Fruit fly (Drosophila melanogaster) whole organism, embryonic: ENCODE measurements around the gene lin-52.

Experiments used
- Awh ChIP-seq: fragments of 200-800 bp; sonication (Bioruptor generic); IDR thresholded peaks from 2 replicates; pipeline ENCODE4, ENCODE4 v1.3.6; 2022; ENCODE audit warnings: missing biosample characterization, missing genetic modification characterization
- Bgb ChIP-seq: fragments of 200-800 bp; sonication (Bioruptor generic); IDR thresholded peaks from 2 replicates; pipeline ENCODE4 v1.3.6; 2022; ENCODE audit warnings: missing biosample characterization, missing genetic modification characterization; ENCODE audit not compliant: partially characterized antibody
- BtbVII ChIP-seq: fragments of 200-800 bp; sonication (Bioruptor generic); optimal IDR thresholded peaks from 3 replicates; lab custom pipeline; 2017; ENCODE audit warnings: missing biosample characterization, mild to moderate bottlenecking, missing genetic modification characterization
- C15 ChIP-seq: fragments of 200-800 bp; sonication (Bioruptor generic); IDR thresholded peaks from 3 replicates; pipeline ENCODE4 v1.3.6; 2022; ENCODE audit warnings: missing biosample characterization, missing genetic modification characterization
- CG10321 ChIP-seq: fragments of 200-800 bp; sonication (Bioruptor generic); IDR thresholded peaks from 2 replicates; pipeline ENCODE4 v1.3.6; 2022; ENCODE audit warnings: missing biosample characterization, missing genetic modification characterization
- CG10654 ChIP-seq: fragments of 200-800 bp; sonication (Bioruptor generic); optimal IDR thresholded peaks from 2 replicates; lab custom pipeline; 2016; ENCODE audit warnings: missing biosample characterization, missing genetic modification characterization
- CG11398 ChIP-seq: fragments of 200-800 bp; sonication (Bioruptor generic); optimal IDR thresholded peaks from 2 replicates; lab custom pipeline; 2016; ENCODE audit warnings: missing biosample characterization, missing genetic modification characterization
- CG15073 ChIP-seq: fragments of 200-800 bp; sonication (Bioruptor generic); optimal IDR thresholded peaks from 2 replicates; lab custom pipeline; 2016; ENCODE audit warnings: missing biosample characterization, missing genetic modification characterization
- CG16813 ChIP-seq: fragments of 200-800 bp; sonication (Bioruptor generic); IDR thresholded peaks from 3 replicates; pipeline ENCODE4 v1.3.6; 2022; ENCODE audit warnings: missing biosample characterization, missing genetic modification characterization; ENCODE audit not compliant: partially characterized antibody
- CG17385 ChIP-seq: fragments of 200-800 bp; sonication (Bioruptor generic); optimal IDR thresholded peaks from 3 replicates; lab custom pipeline; 2018; ENCODE audit warnings: missing biosample characterization, mild to moderate bottlenecking, missing genetic modification characterization
- CG1832 ChIP-seq: fragments of 200-800 bp; sonication (Bioruptor generic); optimal IDR thresholded peaks from 2 replicates; lab custom pipeline; 2017; ENCODE audit warnings: missing biosample characterization, mild to moderate bottlenecking, missing genetic modification characterization, inconsistent platforms
- CG2116 ChIP-seq: fragments of 200-800 bp; sonication (Bioruptor generic); optimal IDR thresholded peaks from 3 replicates; lab custom pipeline; 2018; ENCODE audit warnings: missing biosample characterization, mild to moderate bottlenecking, missing genetic modification characterization
- CG2120 ChIP-seq: fragments of 200-800 bp; sonication (Bioruptor generic); optimal IDR thresholded peaks from 3 replicates; lab custom pipeline; 2016; ENCODE audit warnings: missing biosample characterization, missing genetic modification characterization
- CG43689 ChIP-seq: fragments of 200-800 bp; sonication (Bioruptor generic); IDR thresholded peaks from 2 replicates; pipeline ENCODE4 v1.3.6; 2022; ENCODE audit warnings: missing biosample characterization, missing genetic modification characterization
- CG5953 ChIP-seq: fragments of 200-800 bp; sonication (Bioruptor generic); IDR thresholded peaks from 2 replicates; pipeline ENCODE4 v1.3.6; 2022; ENCODE audit warnings: missing biosample characterization, missing genetic modification characterization
- CG6689 ChIP-seq: fragments of 200-800 bp; sonication (Bioruptor generic); IDR thresholded peaks from 2 replicates; pipeline ENCODE4 v1.3.6; 2022; ENCODE audit warnings: missing biosample characterization, missing genetic modification characterization
- CG7745 ChIP-seq: fragments of 200-800 bp; sonication (Bioruptor generic); optimal IDR thresholded peaks from 2 replicates; lab custom pipeline; 2018; ENCODE audit warnings: missing biosample characterization, mild to moderate bottlenecking, missing genetic modification characterization, moderate library complexity
- CG8290 ChIP-seq, 3 experiments: fragments of 200-800 bp; sonication (Bioruptor generic); optimal IDR thresholded peaks; 2 replicates each; lab custom pipeline; 2016 to 2019; ENCODE audit warnings: missing biosample characterization in 3 of 3, missing genetic modification characterization in 3 of 3, mild to moderate bottlenecking in 2 of 3, moderate library complexity in 1 of 3
- CG9609 ChIP-seq: fragments of 200-800 bp; sonication (Bioruptor generic); optimal IDR thresholded peaks from 3 replicates; lab custom pipeline; 2016; ENCODE audit warnings: missing biosample characterization, missing genetic modification characterization
- D19B ChIP-seq: fragments of 200-800 bp; sonication (Bioruptor generic); optimal IDR thresholded peaks from 2 replicates; lab custom pipeline; 2017; ENCODE audit warnings: missing biosample characterization, mild to moderate bottlenecking, missing genetic modification characterization
- Dbx ChIP-seq: fragments of 200-800 bp; sonication (Bioruptor generic); IDR thresholded peaks from 3 replicates; pipeline ENCODE4 v1.3.6; 2022; ENCODE audit warnings: missing biosample characterization, missing genetic modification characterization
- Ets97D ChIP-seq: fragments of 200-800 bp; sonication (Bioruptor generic); optimal IDR thresholded peaks from 3 replicates; lab custom pipeline; 2016; ENCODE audit warnings: missing biosample characterization, missing genetic modification characterization
- Fer2 ChIP-seq: fragments of 200-800 bp; sonication (Bioruptor generic); optimal IDR thresholded peaks from 2 replicates; lab custom pipeline; 2018; ENCODE audit warnings: missing biosample characterization, mild to moderate bottlenecking, missing genetic modification characterization, moderate library complexity
- H2.0 ChIP-seq: fragments of 200-800 bp; sonication (Bioruptor generic); IDR thresholded peaks from 2 replicates; pipeline ENCODE4 v1.3.6; 2022; ENCODE audit warnings: missing biosample characterization, missing genetic modification characterization
- Rx ChIP-seq: fragments of 200-800 bp; sonication (Bioruptor generic); IDR thresholded peaks from 2 replicates; pipeline ENCODE4 v1.3.6; 2022; ENCODE audit warnings: missing biosample characterization, missing genetic modification characterization
- Sry-δ ChIP-seq: fragments of 200-800 bp; sonication (Bioruptor generic); optimal IDR thresholded peaks from 2 replicates; lab custom pipeline; 2016; ENCODE audit warnings: missing biosample characterization, missing genetic modification characterization
- YL-1 ChIP-seq: fragments of 200-800 bp; sonication (Bioruptor generic); optimal IDR thresholded peaks from 3 replicates; lab custom pipeline; 2017; ENCODE audit warnings: missing biosample characterization, mild to moderate bottlenecking, missing genetic modification characterization
- ab ChIP-seq: fragments of 200-800 bp; sonication (Bioruptor generic); optimal IDR thresholded peaks from 2 replicates; lab custom pipeline; 2016; ENCODE audit warnings: missing biosample characterization, missing genetic modification characterization
- amos ChIP-seq: fragments of 200-800 bp; sonication (Bioruptor generic); IDR thresholded peaks from 2 replicates; pipeline ENCODE4 v1.3.6; 2022; ENCODE audit warnings: missing biosample characterization, missing genetic modification characterization; ENCODE audit not compliant: partially characterized antibody
- ato ChIP-seq: fragments of 200-800 bp; sonication (Bioruptor generic); IDR thresholded peaks from 2 replicates; pipeline ENCODE4 v1.3.6; 2022; ENCODE audit warnings: missing biosample characterization, missing genetic modification characterization; ENCODE audit not compliant: partially characterized antibody
- az2 ChIP-seq: fragments of 200-800 bp; sonication (Bioruptor generic); optimal IDR thresholded peaks from 3 replicates; lab custom pipeline; 2016; ENCODE audit warnings: missing biosample characterization, missing genetic modification characterization
- bab2 ChIP-seq: fragments of 200-800 bp; sonication (Bioruptor generic); optimal IDR thresholded peaks from 2 replicates; lab custom pipeline; 2016; ENCODE audit warnings: missing biosample characterization, missing genetic modification characterization
- dan ChIP-seq: fragments of 200-800 bp; sonication (Bioruptor generic); IDR thresholded peaks from 2 replicates; pipeline ENCODE4 v1.3.6; 2022; ENCODE audit warnings: missing biosample characterization, missing genetic modification characterization
- hbn ChIP-seq: fragments of 200-800 bp; sonication (Bioruptor generic); IDR thresholded peaks from 2 replicates; pipeline ENCODE4 v1.3.6; 2022; ENCODE audit warnings: missing biosample characterization, missing genetic modification characterization; ENCODE audit not compliant: partially characterized antibody
- kah ChIP-seq: fragments of 200-800 bp; sonication (Bioruptor generic); optimal IDR thresholded peaks from 2 replicates; lab custom pipeline; 2018; ENCODE audit warnings: missing biosample characterization, mild to moderate bottlenecking, missing genetic modification characterization
- kay ChIP-seq: fragments of 200-800 bp; sonication (Bioruptor generic); optimal IDR thresholded peaks from 2 replicates; lab custom pipeline; 2016; ENCODE audit warnings: missing biosample characterization, missing genetic modification characterization
- ken ChIP-seq: fragments of 200-800 bp; sonication (Bioruptor generic); IDR thresholded peaks from 3 replicates; pipeline ENCODE4 v1.3.6; 2022; ENCODE audit warnings: missing biosample characterization, missing genetic modification characterization
- luna ChIP-seq: fragments of 200-800 bp; sonication (Bioruptor generic); optimal IDR thresholded peaks from 2 replicates; lab custom pipeline; 2016; ENCODE audit warnings: missing biosample characterization, missing genetic modification characterization
- pan ChIP-seq, 4 experiments: fragments of >200 bp in 3 of 4; fragments of 200-800 bp in 1 of 4; sonication (Bioruptor generic) in 1 of 4; optimal IDR thresholded peaks in 3 of 4; IDR thresholded peaks in 1 of 4; 2 replicates each; pipeline versions ENCODE4 v1.3.6 to Lab custom; 2017 to 2022; ENCODE audit warnings: missing biosample characterization in 2 of 4, missing genetic modification characterization in 2 of 4, mixed read lengths in 1 of 4
- peb ChIP-seq: fragments of 200-800 bp; sonication (Bioruptor generic); IDR thresholded peaks from 2 replicates; pipeline ENCODE4 v1.3.6; 2022; ENCODE audit warnings: missing biosample characterization, missing genetic modification characterization
- psq ChIP-seq: fragments of 200-800 bp; sonication (Bioruptor generic); optimal IDR thresholded peaks from 2 replicates; lab custom pipeline; 2017; ENCODE audit warnings: missing biosample characterization, missing genetic modification characterization
- rib ChIP-seq: fragments of 200-800 bp; sonication (Bioruptor generic); IDR thresholded peaks from 2 replicates; pipeline ENCODE4 v1.3.6; 2022; ENCODE audit warnings: missing biosample characterization, missing genetic modification characterization
- run ChIP-seq: fragments of 200-800 bp; sonication (Bioruptor generic); optimal IDR thresholded peaks from 3 replicates; lab custom pipeline; 2018; ENCODE audit warnings: missing biosample characterization, mild to moderate bottlenecking, missing genetic modification characterization
- salm ChIP-seq: fragments of 200-800 bp; sonication (Bioruptor generic); optimal IDR thresholded peaks from 2 replicates; lab custom pipeline; 2018; ENCODE audit warnings: missing biosample characterization, mild to moderate bottlenecking, missing genetic modification characterization
- sima ChIP-seq: fragments of 200-800 bp; sonication (Bioruptor generic); optimal IDR thresholded peaks from 2 replicates; lab custom pipeline; 2016; ENCODE audit warnings: missing biosample characterization, missing genetic modification characterization
- slou ChIP-seq: fragments of 200-800 bp; sonication (Bioruptor generic); optimal IDR thresholded peaks from 3 replicates; lab custom pipeline; 2016; ENCODE audit warnings: missing biosample characterization, missing genetic modification characterization
- sna ChIP-seq: fragments of 200-800 bp; sonication (Bioruptor generic); IDR thresholded peaks from 2 replicates; pipeline ENCODE4 v1.3.6; 2022; ENCODE audit warnings: missing biosample characterization, missing genetic modification characterization; ENCODE audit not compliant: partially characterized antibody
- tup ChIP-seq: fragments of 200-800 bp; sonication (Bioruptor generic); optimal IDR thresholded peaks from 2 replicates; lab custom pipeline; 2016; ENCODE audit warnings: missing biosample characterization, mild to moderate bottlenecking, missing genetic modification characterization, moderate library complexity
- vnd ChIP-seq: fragments of 200-800 bp; sonication (Bioruptor generic); IDR thresholded peaks from 3 replicates; pipeline ENCODE4 v1.3.6; 2022; ENCODE audit warnings: missing biosample characterization, missing genetic modification characterization; ENCODE audit not compliant: partially characterized antibody
- zen2 ChIP-seq: fragments of 200-800 bp; sonication (Bioruptor generic); IDR thresholded peaks from 3 replicates; pipeline ENCODE4 v1.3.6; 2022; ENCODE audit warnings: missing biosample characterization, missing genetic modification characterization; ENCODE audit not compliant: partially characterized antibody

Gene lin-52

dm6 chrX:5737157-5737556 lies 17.6 kb downstream of the lin-52 start (continued):
- TF ChIP-seq CG7745 (tag; lab: Kevin White, UChicago) (no peak), tup (GFP tag; lab: Kevin White, UChicago) (no peak), kay (no peak), peb (GFP tag; lab: Robert Waterston, UW) (no peak), CG2116 (GFP tag; lab: Kevin White, UChicago) (no peak), CG10321 (GFP tag; lab: Robert Waterston, UW) (0 out of 2 replicates have a peak, but pooled peaks have one; percentile 23), Ets97D (GFP tag; lab: Kevin White, UChicago) (no peak), hbn (GFP tag; lab: Robert Waterston, UW) (no peak), slou (GFP tag; lab: Kevin White, UChicago) (no peak), Dbx (GFP tag; lab: Robert Waterston, UW) (peak; percentile 69), CG5953 (GFP tag; lab: Robert Waterston, UW) (0 out of 2 replicates have a peak, but pooled peaks have one; percentile 4), CG11398 (GFP tag; lab: Kevin White, UChicago) (no peak), C15 (GFP tag; lab: Robert Waterston, UW) (no peak), Bgb (GFP tag; lab: Robert Waterston, UW) (peak; percentile 37; the same call in 1 of the 2 replicates), az2 (GFP tag; lab: Kevin White, UChicago) (no peak), CG6689 (peak; percentile 47), CG2120 (GFP tag; lab: Kevin White, UChicago) (peak; percentile 21), salm (tag; lab: Kevin White, UChicago) (no peak), pan (optimal IDR thresholded peaks at IDR 0.05; lab: Kevin White, UChicago) (no peak), pan (GFP tag; optimal IDR thresholded peaks at IDR 0.05 in 1 of 2, IDR thresholded peaks at IDR 0.05 in 1 of 2) (peak in 1 of 2 experiments; percentile 38), BtbVII (GFP tag; lab: Kevin White, UChicago) (no peak), psq (GFP tag; lab: Kevin White, UChicago) (no peak), run (tag; lab: Kevin White, UChicago) (no peak), dan (GFP tag; lab: Robert Waterston, UW) (no peak), CG10654 (GFP tag; lab: Kevin White, UChicago) (no peak), YL-1 (no peak), CG17385 (GFP tag; lab: Kevin White, UChicago) (no peak), amos (GFP tag; lab: Robert Waterston, UW) (no peak; the same call in 1 of the 2 replicates), H2.0 (no peak), Awh (GFP tag; lab: Robert Waterston, UW) (no peak), luna (no peak), Rx (GFP tag; lab: Robert Waterston, UW) (no peak), CG8290 (GFP tag; optimal IDR thresholded peaks at IDR 0.05; lab: Kevin White, UChicago) (no peak), CG8290 (tag; optimal IDR thresholded peaks at IDR 0.05; lab: Kevin White, UChicago) (peak in 1 of 2 experiments; percentile 61), CG1832 (peak; percentile 70), sna (GFP tag; lab: Robert Waterston, UW) (no peak), Sry-δ (GFP tag; lab: Kevin White, UChicago) (no peak), sima (GFP tag; lab: Kevin White, UChicago) (no peak), ken (GFP tag; lab: Robert Waterston, UW) (0 out of 3 replicates have a peak, but pooled peaks have one; percentile 32), ato (GFP tag; lab: Robert Waterston, UW) (no peak), CG9609 (GFP tag; lab: Kevin White, UChicago) (no peak), CG15073 (GFP tag; lab: Kevin White, UChicago) (no peak), zen2 (no peak), Fer2 (tag; lab: Kevin White, UChicago) (no peak), CG16813 (GFP tag; lab: Robert Waterston, UW) (no peak), CG43689 (GFP tag; lab: Robert Waterston, UW) (no peak), ab (GFP tag; lab: Kevin White, UChicago) (no peak), rib (GFP tag; lab: Robert Waterston, UW) (no peak; the same call in 1 of the 2 replicates), bab2 (GFP tag; lab: Kevin White, UChicago) (no peak), vnd (GFP tag; lab: Robert Waterston, UW) (no peak), D19B (no peak), kah (GFP tag; lab: Kevin White, UChicago) (no peak)
